Fruit fly (Drosophila melanogaster) whole organism, wandering third instar larva: ENCODE measurements around the gene SPR.

Source experiments
- Abd-B ChIP-seq: fragments of >200 bp; optimal IDR thresholded peaks from 2 replicates; lab custom pipeline; 2017; ENCODE audit warnings: missing biosample characterization, missing genetic modification characterization
- CG32264 ChIP-seq: fragments of 200-800 bp; sonication (Bioruptor generic); optimal IDR thresholded peaks from 2 replicates; lab custom pipeline; 2016; ENCODE audit warnings: missing biosample characterization, missing genetic modification characterization
- CG9705 ChIP-seq: fragments of 200-800 bp; sonication (Bioruptor generic); optimal IDR thresholded peaks from 2 replicates; lab custom pipeline; 2018; ENCODE audit warnings: missing biosample characterization, mild to moderate bottlenecking, missing genetic modification characterization
- CrebA ChIP-seq: fragments of 200-800 bp; sonication (Bioruptor generic); optimal IDR thresholded peaks from 2 replicates; lab custom pipeline; 2016; ENCODE audit warnings: missing biosample characterization, mild to moderate bottlenecking, missing genetic modification characterization, borderline replicate concordance
- Dfd ChIP-seq: fragments of >200 bp; optimal IDR thresholded peaks from 2 replicates; lab custom pipeline; 2017; ENCODE audit warnings: missing biosample characterization, missing genetic modification characterization
- Dif ChIP-seq: fragments of 200-275, 200-300 bp; sonication (Bioruptor generic); optimal IDR thresholded peaks from 2 replicates; lab custom pipeline; 2018; ENCODE audit warnings: missing biosample characterization, missing genetic modification characterization; ENCODE audit not compliant: partially characterized antibody
- GATAd ChIP-seq: sonication (Bioruptor generic); optimal IDR thresholded peaks from 2 replicates; lab custom pipeline; 2016; ENCODE audit warnings: missing biosample characterization, missing genetic modification characterization
- HLH106 ChIP-seq: fragments of 200-800 bp; optimal IDR thresholded peaks from 3 replicates; lab custom pipeline; 2019; ENCODE audit warnings: missing biosample characterization, mild to moderate bottlenecking, missing genetic modification characterization, moderate library complexity
- Hnf4 ChIP-seq: fragments of 200-800 bp; sonication (Bioruptor generic); optimal IDR thresholded peaks from 2 replicates; lab custom pipeline; 2016; ENCODE audit warnings: missing biosample characterization, mild to moderate bottlenecking, missing genetic modification characterization
- Hr78 ChIP-seq: fragments of >200 bp; optimal IDR thresholded peaks from 2 replicates; lab custom pipeline; 2017; ENCODE audit warnings: missing biosample characterization, missing genetic modification characterization
- Hr83 ChIP-seq: fragments of 200-300 bp; sonication (Bioruptor generic); optimal IDR thresholded peaks from 2 replicates; lab custom pipeline; 2016; ENCODE audit warnings: missing biosample characterization, mild to moderate bottlenecking, missing genetic modification characterization, moderate library complexity; ENCODE audit not compliant: poor library complexity, severe bottlenecking
- Jra ChIP-seq: sonication (Bioruptor generic); optimal IDR thresholded peaks from 2 replicates; lab custom pipeline; 2016; ENCODE audit warnings: missing biosample characterization, missing genetic modification characterization
- Mio ChIP-seq: sonication (Bioruptor generic); optimal IDR thresholded peaks from 2 replicates; lab custom pipeline; 2016; ENCODE audit warnings: missing biosample characterization, missing genetic modification characterization
- Myc ChIP-seq: fragments of >200 bp; optimal IDR thresholded peaks from 2 replicates; lab custom pipeline; 2017
- N ChIP-seq: fragments of >200 bp; optimal IDR thresholded peaks from 2 replicates; lab custom pipeline; 2018; ENCODE audit warnings: missing biosample characterization, missing external identifiers, missing genetic modification characterization
- OdsH ChIP-seq: fragments of 200-800 bp; sonication (Bioruptor generic); optimal IDR thresholded peaks from 2 replicates; lab custom pipeline; 2016; ENCODE audit warnings: missing biosample characterization, mild to moderate bottlenecking, missing genetic modification characterization
- Rel ChIP-seq, 2 experiments: fragments of 200-800 bp; sonication (Bioruptor generic) in 1 of 2; optimal IDR thresholded peaks; 2 replicates in 1 of 2; 3 replicates in 1 of 2; lab custom pipeline; 2016 to 2019; ENCODE audit warnings: mild to moderate bottlenecking in 2 of 2, missing biosample characterization in 2 of 2, missing genetic modification characterization in 2 of 2, moderate library complexity in 1 of 2
- Sp1 ChIP-seq: fragments of 200-800 bp; sonication (Bioruptor generic); optimal IDR thresholded peaks from 3 replicates; lab custom pipeline; 2019; ENCODE audit warnings: missing biosample characterization, mild to moderate bottlenecking, missing genetic modification characterization, moderate library complexity
- Vsx2 ChIP-seq: fragments of 200-300, 225-300 bp; sonication (Bioruptor generic); optimal IDR thresholded peaks from 2 replicates; lab custom pipeline; 2018; ENCODE audit warnings: missing biosample characterization, missing genetic modification characterization; ENCODE audit not compliant: partially characterized antibody
- br ChIP-seq: fragments of 200-800 bp; sonication (Bioruptor generic); optimal IDR thresholded peaks from 2 replicates; lab custom pipeline; 2016; ENCODE audit warnings: missing biosample characterization, missing genetic modification characterization
- brk ChIP-seq: fragments of 200-800 bp; sonication (Bioruptor generic); optimal IDR thresholded peaks from 2 replicates; lab custom pipeline; 2016; ENCODE audit warnings: missing biosample characterization, mild to moderate bottlenecking, missing genetic modification characterization
- dl ChIP-seq, 2 experiments: fragments of 175-275, 200-275 bp in 1 of 2; fragments of 200-275 bp in 1 of 2; sonication (Bioruptor generic); optimal IDR thresholded peaks; lab custom pipeline; 2018; ENCODE audit warnings: mild to moderate bottlenecking in 2 of 2, missing biosample characterization in 2 of 2, missing genetic modification characterization in 2 of 2, moderate library complexity in 2 of 2; ENCODE audit not compliant: partially characterized antibody in 2 of 2, insufficient read depth in 1 of 2
- dmrt93B ChIP-seq: fragments of 200-800 bp; sonication (Bioruptor generic); optimal IDR thresholded peaks from 2 replicates; lab custom pipeline; 2018; ENCODE audit warnings: missing biosample characterization, mild to moderate bottlenecking, missing genetic modification characterization
- dsf ChIP-seq: sonication (Bioruptor generic); optimal IDR thresholded peaks from 2 replicates; lab custom pipeline; 2016; ENCODE audit warnings: missing biosample characterization, missing genetic modification characterization, borderline replicate concordance
- ey ChIP-seq: fragments of 200-800 bp; sonication (Bioruptor generic); optimal IDR thresholded peaks from 2 replicates; lab custom pipeline; 2016; ENCODE audit warnings: missing biosample characterization, missing genetic modification characterization
- foxo ChIP-seq, 2 experiments: fragments of 200-800 bp; sonication (Bioruptor generic); optimal IDR thresholded peaks; 2 replicates in 1 of 2; 3 replicates in 1 of 2; lab custom pipeline; 2016 to 2017; ENCODE audit warnings: missing biosample characterization in 2 of 2, missing genetic modification characterization in 2 of 2
- fru ChIP-seq: fragments of 200-800 bp; sonication (Bioruptor generic); optimal IDR thresholded peaks from 3 replicates; lab custom pipeline; 2016; ENCODE audit warnings: missing biosample characterization, mild to moderate bottlenecking, missing genetic modification characterization
- h ChIP-seq: fragments of 200-800 bp; sonication (Bioruptor generic); optimal IDR thresholded peaks from 3 replicates; lab custom pipeline; 2016; ENCODE audit warnings: missing biosample characterization, mild to moderate bottlenecking, missing genetic modification characterization
- jim ChIP-seq: fragments of 175-275, 200-325 bp; sonication (Bioruptor generic); optimal IDR thresholded peaks from 2 replicates; lab custom pipeline; 2016; ENCODE audit warnings: missing biosample characterization, mild to moderate bottlenecking, missing genetic modification characterization
- lola ChIP-seq: fragments of >200 bp; optimal IDR thresholded peaks from 2 replicates; lab custom pipeline; 2017; ENCODE audit warnings: missing biosample characterization, missing genetic modification characterization
- pan ChIP-seq: fragments of >200 bp; optimal IDR thresholded peaks from 2 replicates; lab custom pipeline; 2017
- psq ChIP-seq: fragments of 200-800 bp; sonication (Bioruptor generic); optimal IDR thresholded peaks from 3 replicates; lab custom pipeline; 2017; ENCODE audit warnings: missing biosample characterization, mild to moderate bottlenecking, missing genetic modification characterization, moderate library complexity
- rgr ChIP-seq: fragments of 200-800 bp; sonication (Bioruptor generic); optimal IDR thresholded peaks from 3 replicates; lab custom pipeline; 2016; ENCODE audit warnings: missing biosample characterization, mild to moderate bottlenecking, missing genetic modification characterization
- sage ChIP-seq: fragments of 200-800 bp; sonication (Bioruptor generic); optimal IDR thresholded peaks from 2 replicates; lab custom pipeline; 2016; ENCODE audit warnings: missing biosample characterization, mild to moderate bottlenecking, missing genetic modification characterization
- sv ChIP-seq: fragments of 200-800 bp; sonication (Bioruptor generic); optimal IDR thresholded peaks from 3 replicates; lab custom pipeline; 2016; ENCODE audit warnings: missing biosample characterization, missing genetic modification characterization
- tai ChIP-seq: sonication (Bioruptor generic); optimal IDR thresholded peaks from 2 replicates; lab custom pipeline; 2016; ENCODE audit warnings: missing biosample characterization, missing genetic modification characterization
- usp ChIP-seq: fragments of >200 bp; optimal IDR thresholded peaks from 2 replicates; lab custom pipeline; 2017; ENCODE audit warnings: missing biosample characterization, missing genetic modification characterization
- woc ChIP-seq: sonication (Bioruptor generic); optimal IDR thresholded peaks from 2 replicates; lab custom pipeline; 2016; ENCODE audit warnings: missing biosample characterization, mild to moderate bottlenecking, missing genetic modification characterization

SPR gene

DNA sequence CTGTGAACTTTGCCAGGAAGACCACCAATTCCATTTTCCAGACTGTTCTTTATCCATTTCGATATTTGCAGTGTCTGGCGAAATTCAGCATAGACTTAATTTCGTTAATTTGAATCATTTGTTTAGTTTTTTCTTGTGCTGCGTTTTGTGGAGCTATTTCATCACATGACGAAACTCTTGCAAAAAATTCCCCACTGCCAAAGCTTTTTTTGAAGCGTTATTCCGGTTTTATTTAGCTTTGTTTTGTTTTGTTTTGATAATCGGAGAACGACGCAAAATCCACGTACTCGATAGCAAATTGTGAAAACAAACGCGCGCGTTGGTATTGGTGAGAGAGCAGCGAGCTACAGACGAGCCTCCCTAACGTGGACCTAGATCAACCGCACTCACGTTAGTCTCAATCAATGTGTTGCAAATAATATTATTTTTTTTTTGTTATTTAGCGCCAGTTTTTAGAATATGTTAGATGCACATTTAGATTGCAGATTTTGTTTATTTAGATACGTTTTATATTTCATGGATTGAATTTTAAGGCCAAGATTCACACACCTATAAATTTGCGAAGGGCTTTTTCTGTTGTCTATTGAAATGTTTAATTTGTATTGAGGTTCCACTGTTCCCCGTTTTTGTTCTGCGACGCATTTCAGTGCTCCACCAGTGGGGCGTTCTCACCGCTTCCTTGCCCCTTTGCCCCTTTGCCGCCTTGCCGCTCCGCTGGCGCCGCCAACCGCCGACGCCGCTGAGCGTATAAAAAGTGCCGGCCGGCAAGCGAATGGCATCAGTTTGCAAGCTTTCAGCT is 16.5 kb upstream of the SPR start:
- TF ChIP-seq Hnf4 (GFP tag; lab: Kevin White, UChicago) (peak; percentile 83), br (peak; percentile 92), Mio (GFP tag; lab: Kevin White, UChicago) (peak; percentile 41), GATAd (peak; percentile 53), Abd-B (GFP tag; lab: Kevin White, UChicago) (no peak), dl (GFP tag; optimal IDR thresholded peaks at IDR 0.05; lab: Kevin White, UChicago; ENCODE audit: insufficient read depth in 1 of 2, partially characterized antibody in 2 of 2) (no peak), jim (no peak), Dfd (GFP tag; lab: Kevin White, UChicago) (no peak), sage (peak; percentile 27), Sp1 (peak; percentile 91), brk (peak; percentile 79), rgr (GFP tag; lab: Kevin White, UChicago) (peak; percentile 92), Hr78 (GFP tag; lab: Kevin White, UChicago) (no peak), CG32264 (peak; percentile 40), lola (no peak), Vsx2 (no peak), dmrt93B (GFP tag; lab: Kevin White, UChicago) (peak; percentile 91), HLH106 (peak; percentile 89), woc (peak; percentile 94), CG9705 (GFP tag; lab: Kevin White, UChicago) (peak; percentile 90), tai (GFP tag; lab: Kevin White, UChicago) (no peak), Rel (GFP tag; optimal IDR thresholded peaks at IDR 0.05; lab: Kevin White, UChicago) (peak; percentile 29), Rel (tag; optimal IDR thresholded peaks at IDR 0.05; lab: Kevin White, UChicago) (peak; percentile 93), dsf (GFP tag; lab: Kevin White, UChicago) (peak; percentile 28), Hr83 (no peak), psq (GFP tag; lab: Kevin White, UChicago) (peak; percentile 88), foxo (GFP tag; optimal IDR thresholded peaks at IDR 0.05; lab: Kevin White, UChicago) (peak in 1 of 2 experiments; percentile 93), h (peak; percentile 95), pan (lab: Kevin White, UChicago) (no peak), fru (GFP tag; lab: Kevin White, UChicago) (peak; percentile 94), usp (GFP tag; lab: Kevin White, UChicago) (no peak), ey (GFP tag; lab: Kevin White, UChicago) (peak; percentile 92), sv (peak; percentile 82), Myc (lab: Kevin White, UChicago) (no peak), Dif (GFP tag; lab: Kevin White, UChicago) (peak; percentile 64), N (GFP tag; lab: Kevin White, UChicago) (no peak), CrebA (GFP tag; lab: Kevin White, UChicago) (peak; percentile 28), OdsH (GFP tag; lab: Kevin White, UChicago) (peak; percentile 93), Jra (GFP tag; lab: Kevin White, UChicago) (peak; percentile 81)

DNA sequence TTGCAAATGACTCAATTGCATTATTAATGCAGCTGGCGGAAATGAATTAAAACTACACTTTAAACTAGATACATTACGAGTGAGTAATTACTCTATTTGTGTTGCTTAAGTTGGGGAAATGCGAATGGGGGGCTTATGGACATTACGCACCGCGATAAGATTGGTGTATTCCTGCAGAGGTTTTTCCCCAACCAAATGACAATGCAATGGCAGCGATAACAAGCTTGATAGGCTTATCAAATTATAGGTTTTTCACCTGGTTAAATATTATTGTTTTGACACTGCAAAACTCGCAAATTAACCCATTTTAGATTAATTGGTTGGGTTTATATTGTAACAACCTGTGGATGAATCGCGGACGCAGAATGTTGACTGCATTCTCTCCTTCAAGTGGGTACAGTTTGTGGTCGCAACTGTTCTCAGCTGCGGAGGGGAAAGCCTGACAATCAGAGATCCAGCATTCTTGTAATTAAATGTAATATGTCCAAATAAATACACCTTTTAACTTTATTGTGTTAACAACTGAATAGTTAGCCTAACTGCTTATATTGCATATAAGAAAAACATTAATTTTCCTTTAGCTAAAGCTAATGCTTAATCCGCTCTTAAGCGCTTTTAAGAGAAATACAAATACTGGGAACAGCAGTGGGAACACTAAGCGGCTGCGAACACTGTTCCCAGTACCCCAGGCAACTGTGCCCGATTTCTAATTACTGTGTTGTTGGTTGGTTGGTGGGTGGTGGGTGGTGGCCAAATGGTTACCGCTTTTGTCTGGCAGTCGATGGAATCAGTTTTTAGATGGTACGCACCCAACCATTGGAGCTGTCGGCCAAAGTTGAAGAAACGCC is 13.6 kb upstream of the SPR start:
- TF ChIP-seq Rel (GFP tag; optimal IDR thresholded peaks at IDR 0.05; lab: Kevin White, UChicago): no peak
- TF ChIP-seq Rel (tag; optimal IDR thresholded peaks at IDR 0.05; lab: Kevin White, UChicago): peak; percentile 95
- peak; percentile 51 for TF ChIP-seq Myc (lab: Kevin White, UChicago)
- no peak for TF ChIP-seq br
